Fruit fly (Drosophila melanogaster) whole organism, wandering third instar larva: Measurements from ENCODE around the gene Pax.

Experiments
- Abd-B ChIP-seq: fragments of >200 bp; optimal IDR thresholded peaks from 2 replicates; lab custom pipeline; 2017; ENCODE audit warnings: missing biosample characterization, missing genetic modification characterization
- CG32264 ChIP-seq: fragments of 200-800 bp; sonication (Bioruptor generic); optimal IDR thresholded peaks from 2 replicates; lab custom pipeline; 2016; ENCODE audit warnings: missing biosample characterization, missing genetic modification characterization
- CG9705 ChIP-seq: fragments of 200-800 bp; sonication (Bioruptor generic); optimal IDR thresholded peaks from 2 replicates; lab custom pipeline; 2018; ENCODE audit warnings: missing biosample characterization, mild to moderate bottlenecking, missing genetic modification characterization
- CrebA ChIP-seq: fragments of 200-800 bp; sonication (Bioruptor generic); optimal IDR thresholded peaks from 2 replicates; lab custom pipeline; 2016; ENCODE audit warnings: missing biosample characterization, mild to moderate bottlenecking, missing genetic modification characterization, borderline replicate concordance
- Dfd ChIP-seq: fragments of >200 bp; optimal IDR thresholded peaks from 2 replicates; lab custom pipeline; 2017; ENCODE audit warnings: missing biosample characterization, missing genetic modification characterization
- Dif ChIP-seq: fragments of 200-275, 200-300 bp; sonication (Bioruptor generic); optimal IDR thresholded peaks from 2 replicates; lab custom pipeline; 2018; ENCODE audit warnings: missing biosample characterization, missing genetic modification characterization; ENCODE audit not compliant: partially characterized antibody
- GATAd ChIP-seq: sonication (Bioruptor generic); optimal IDR thresholded peaks from 2 replicates; lab custom pipeline; 2016; ENCODE audit warnings: missing biosample characterization, missing genetic modification characterization
- HLH106 ChIP-seq: fragments of 200-800 bp; optimal IDR thresholded peaks from 3 replicates; lab custom pipeline; 2019; ENCODE audit warnings: missing biosample characterization, mild to moderate bottlenecking, missing genetic modification characterization, moderate library complexity
- Hnf4 ChIP-seq: fragments of 200-800 bp; sonication (Bioruptor generic); optimal IDR thresholded peaks from 2 replicates; lab custom pipeline; 2016; ENCODE audit warnings: missing biosample characterization, mild to moderate bottlenecking, missing genetic modification characterization
- Hr78 ChIP-seq: fragments of >200 bp; optimal IDR thresholded peaks from 2 replicates; lab custom pipeline; 2017; ENCODE audit warnings: missing biosample characterization, missing genetic modification characterization
- Jra ChIP-seq: sonication (Bioruptor generic); optimal IDR thresholded peaks from 2 replicates; lab custom pipeline; 2016; ENCODE audit warnings: missing biosample characterization, missing genetic modification characterization
- Mio ChIP-seq: sonication (Bioruptor generic); optimal IDR thresholded peaks from 2 replicates; lab custom pipeline; 2016; ENCODE audit warnings: missing biosample characterization, missing genetic modification characterization
- Myc ChIP-seq: fragments of >200 bp; optimal IDR thresholded peaks from 2 replicates; lab custom pipeline; 2017
- OdsH ChIP-seq: fragments of 200-800 bp; sonication (Bioruptor generic); optimal IDR thresholded peaks from 2 replicates; lab custom pipeline; 2016; ENCODE audit warnings: missing biosample characterization, mild to moderate bottlenecking, missing genetic modification characterization
- Rel ChIP-seq, 2 experiments: fragments of 200-800 bp; sonication (Bioruptor generic) in 1 of 2; optimal IDR thresholded peaks; 2 replicates in 1 of 2; 3 replicates in 1 of 2; lab custom pipeline; 2016 to 2019; ENCODE audit warnings: mild to moderate bottlenecking in 2 of 2, missing biosample characterization in 2 of 2, missing genetic modification characterization in 2 of 2, moderate library complexity in 1 of 2
- Sp1 ChIP-seq: fragments of 200-800 bp; sonication (Bioruptor generic); optimal IDR thresholded peaks from 3 replicates; lab custom pipeline; 2019; ENCODE audit warnings: missing biosample characterization, mild to moderate bottlenecking, missing genetic modification characterization, moderate library complexity
- Vsx2 ChIP-seq: fragments of 200-300, 225-300 bp; sonication (Bioruptor generic); optimal IDR thresholded peaks from 2 replicates; lab custom pipeline; 2018; ENCODE audit warnings: missing biosample characterization, missing genetic modification characterization; ENCODE audit not compliant: partially characterized antibody
- br ChIP-seq: fragments of 200-800 bp; sonication (Bioruptor generic); optimal IDR thresholded peaks from 2 replicates; lab custom pipeline; 2016; ENCODE audit warnings: missing biosample characterization, missing genetic modification characterization
- brk ChIP-seq: fragments of 200-800 bp; sonication (Bioruptor generic); optimal IDR thresholded peaks from 2 replicates; lab custom pipeline; 2016; ENCODE audit warnings: missing biosample characterization, mild to moderate bottlenecking, missing genetic modification characterization
- dl ChIP-seq, 2 experiments: fragments of 175-275, 200-275 bp in 1 of 2; fragments of 200-275 bp in 1 of 2; sonication (Bioruptor generic); optimal IDR thresholded peaks; lab custom pipeline; 2018; ENCODE audit warnings: mild to moderate bottlenecking in 2 of 2, missing biosample characterization in 2 of 2, missing genetic modification characterization in 2 of 2, moderate library complexity in 2 of 2; ENCODE audit not compliant: partially characterized antibody in 2 of 2, insufficient read depth in 1 of 2
- dmrt93B ChIP-seq: fragments of 200-800 bp; sonication (Bioruptor generic); optimal IDR thresholded peaks from 2 replicates; lab custom pipeline; 2018; ENCODE audit warnings: missing biosample characterization, mild to moderate bottlenecking, missing genetic modification characterization
- dsf ChIP-seq: sonication (Bioruptor generic); optimal IDR thresholded peaks from 2 replicates; lab custom pipeline; 2016; ENCODE audit warnings: missing biosample characterization, missing genetic modification characterization, borderline replicate concordance
- ey ChIP-seq: fragments of 200-800 bp; sonication (Bioruptor generic); optimal IDR thresholded peaks from 2 replicates; lab custom pipeline; 2016; ENCODE audit warnings: missing biosample characterization, missing genetic modification characterization
- foxo ChIP-seq, 2 experiments: fragments of 200-800 bp; sonication (Bioruptor generic); optimal IDR thresholded peaks; 2 replicates in 1 of 2; 3 replicates in 1 of 2; lab custom pipeline; 2016 to 2017; ENCODE audit warnings: missing biosample characterization in 2 of 2, missing genetic modification characterization in 2 of 2
- fru ChIP-seq: fragments of 200-800 bp; sonication (Bioruptor generic); optimal IDR thresholded peaks from 3 replicates; lab custom pipeline; 2016; ENCODE audit warnings: missing biosample characterization, mild to moderate bottlenecking, missing genetic modification characterization
- h ChIP-seq: fragments of 200-800 bp; sonication (Bioruptor generic); optimal IDR thresholded peaks from 3 replicates; lab custom pipeline; 2016; ENCODE audit warnings: missing biosample characterization, mild to moderate bottlenecking, missing genetic modification characterization
- jim ChIP-seq: fragments of 175-275, 200-325 bp; sonication (Bioruptor generic); optimal IDR thresholded peaks from 2 replicates; lab custom pipeline; 2016; ENCODE audit warnings: missing biosample characterization, mild to moderate bottlenecking, missing genetic modification characterization
- psq ChIP-seq: fragments of 200-800 bp; sonication (Bioruptor generic); optimal IDR thresholded peaks from 3 replicates; lab custom pipeline; 2017; ENCODE audit warnings: missing biosample characterization, mild to moderate bottlenecking, missing genetic modification characterization, moderate library complexity
- rgr ChIP-seq: fragments of 200-800 bp; sonication (Bioruptor generic); optimal IDR thresholded peaks from 3 replicates; lab custom pipeline; 2016; ENCODE audit warnings: missing biosample characterization, mild to moderate bottlenecking, missing genetic modification characterization
- sage ChIP-seq: fragments of 200-800 bp; sonication (Bioruptor generic); optimal IDR thresholded peaks from 2 replicates; lab custom pipeline; 2016; ENCODE audit warnings: missing biosample characterization, mild to moderate bottlenecking, missing genetic modification characterization
- sv ChIP-seq: fragments of 200-800 bp; sonication (Bioruptor generic); optimal IDR thresholded peaks from 3 replicates; lab custom pipeline; 2016; ENCODE audit warnings: missing biosample characterization, missing genetic modification characterization
- tai ChIP-seq: sonication (Bioruptor generic); optimal IDR thresholded peaks from 2 replicates; lab custom pipeline; 2016; ENCODE audit warnings: missing biosample characterization, missing genetic modification characterization
- usp ChIP-seq: fragments of >200 bp; optimal IDR thresholded peaks from 2 replicates; lab custom pipeline; 2017; ENCODE audit warnings: missing biosample characterization, missing genetic modification characterization
- woc ChIP-seq: sonication (Bioruptor generic); optimal IDR thresholded peaks from 2 replicates; lab custom pipeline; 2016; ENCODE audit warnings: missing biosample characterization, mild to moderate bottlenecking, missing genetic modification characterization

Gene Pax

DNA sequence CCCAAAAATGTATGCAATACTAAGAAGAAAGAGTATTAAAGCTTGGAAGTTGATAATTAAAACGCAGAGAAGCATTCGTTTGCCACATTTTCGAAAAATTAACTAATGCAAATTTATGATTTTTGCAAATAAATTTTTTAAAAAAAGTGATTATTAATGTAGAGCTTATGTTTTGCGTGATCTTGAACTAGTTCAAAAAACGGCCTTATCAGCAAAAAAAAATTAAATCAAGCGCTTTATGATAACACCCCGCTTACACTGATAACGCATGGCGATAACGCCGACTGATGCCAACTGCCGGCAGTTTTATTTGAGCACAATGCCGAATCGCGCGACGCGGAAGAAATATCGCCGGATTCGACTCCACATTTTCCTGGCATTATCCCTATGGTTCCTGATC lies 62.3 kb downstream of the Pax start, which contains the start of gene CG13086:
Gene CG13086 (plus strand): TSS at position 301 of the 400 bp plus-strand sequence.
- no peak for TF ChIP-seq h (GFP tag; lab: Kevin White, UChicago)
- TF ChIP-seq Hr78: no peak
- TF ChIP-seq HLH106 (tag; lab: Kevin White, UChicago): no peak
- no peak for TF ChIP-seq Dfd (GFP tag; lab: Kevin White, UChicago)
- no peak for TF ChIP-seq CrebA
- no peak for TF ChIP-seq brk (GFP tag; lab: Kevin White, UChicago)
- TF ChIP-seq Vsx2: no peak
- no peak for TF ChIP-seq Rel (GFP tag; optimal IDR thresholded peaks at IDR 0.05; lab: Kevin White, UChicago)
- no peak for TF ChIP-seq Rel (tag; optimal IDR thresholded peaks at IDR 0.05; lab: Kevin White, UChicago)
- no peak for TF ChIP-seq psq
- no peak for TF ChIP-seq OdsH (GFP tag; lab: Kevin White, UChicago)
- no peak for TF ChIP-seq jim
- no peak for TF ChIP-seq Hnf4 (GFP tag; lab: Kevin White, UChicago)
- TF ChIP-seq GATAd (GFP tag; lab: Kevin White, UChicago): no peak
- TF ChIP-seq sv: no peak
- no peak for TF ChIP-seq Sp1
- TF ChIP-seq sage (GFP tag; lab: Kevin White, UChicago): no peak
- TF ChIP-seq CG32264 (GFP tag; lab: Kevin White, UChicago): no peak
- TF ChIP-seq br (GFP tag; lab: Kevin White, UChicago): no peak
- TF ChIP-seq Jra (GFP tag; lab: Kevin White, UChicago): no peak

DNA sequence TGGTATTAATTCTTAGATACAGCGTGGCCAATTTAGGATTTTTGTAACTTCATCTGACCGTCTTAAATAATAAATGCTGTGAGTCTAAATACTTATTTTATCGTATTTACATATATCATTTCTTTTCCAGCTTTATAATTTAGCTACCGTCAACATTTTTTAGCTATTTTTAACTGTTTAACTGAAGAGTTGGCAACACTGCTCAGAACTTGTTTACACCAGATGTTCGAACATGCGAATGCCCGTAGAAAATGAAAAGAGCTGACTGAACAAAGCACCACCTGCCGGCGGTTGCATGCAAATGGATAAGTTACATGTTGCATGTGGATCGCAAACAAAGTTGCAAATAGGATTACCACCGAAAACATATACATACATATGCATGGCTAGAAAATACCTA lies 62.9 kb downstream of the Pax start:
- peak; percentile 93 for TF ChIP-seq Myc (lab: Kevin White, UChicago)
- TF ChIP-seq Mio: no peak
- TF ChIP-seq h (GFP tag; lab: Kevin White, UChicago): peak; percentile 2
- TF ChIP-seq dmrt93B: no peak
- TF ChIP-seq HLH106 (tag; lab: Kevin White, UChicago): peak; percentile 14
- TF ChIP-seq dsf: no peak
- TF ChIP-seq woc (GFP tag; lab: Kevin White, UChicago): peak; percentile 36
- no peak for TF ChIP-seq Jra (GFP tag; lab: Kevin White, UChicago)
- peak in 1 of 2 experiments; percentile 6 for TF ChIP-seq foxo (GFP tag; optimal IDR thresholded peaks at IDR 0.05; lab: Kevin White, UChicago)

DNA sequence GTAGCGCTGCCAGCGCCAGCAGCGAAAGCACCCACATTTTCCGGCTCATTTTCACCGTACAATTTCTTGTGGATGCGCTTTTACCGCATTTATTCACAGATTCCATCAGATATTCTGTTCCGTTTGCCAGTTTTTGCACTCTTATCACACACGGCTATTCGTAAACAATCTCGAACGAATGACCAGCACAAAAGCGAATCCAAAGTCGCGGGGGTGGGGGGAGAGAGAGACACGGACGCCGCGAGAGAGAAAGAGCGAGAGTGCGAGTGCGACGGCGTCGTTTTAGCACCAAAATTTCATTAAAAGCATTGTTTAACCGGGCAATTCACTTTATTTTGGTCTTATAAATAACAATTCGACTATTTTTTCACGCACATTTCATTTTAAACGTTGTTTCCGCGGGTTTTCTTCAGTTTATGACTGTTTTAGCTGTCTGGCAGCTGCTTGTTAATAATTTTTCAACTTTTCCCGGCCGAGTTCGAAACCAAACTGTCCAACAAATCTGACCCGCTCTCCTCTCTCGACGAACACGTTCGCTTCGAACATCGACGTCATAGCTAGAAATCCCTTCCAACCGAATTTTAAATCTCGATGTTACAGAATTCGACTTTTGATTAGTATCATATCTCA lies 63.5 kb downstream of the Pax start, which contains the start of gene dnt:
Gene dnt (minus strand): TSS at position 494 of the 630 bp plus-strand sequence.
- TF ChIP-seq dsf (no peak), psq (peak; percentile 98)

DNA sequence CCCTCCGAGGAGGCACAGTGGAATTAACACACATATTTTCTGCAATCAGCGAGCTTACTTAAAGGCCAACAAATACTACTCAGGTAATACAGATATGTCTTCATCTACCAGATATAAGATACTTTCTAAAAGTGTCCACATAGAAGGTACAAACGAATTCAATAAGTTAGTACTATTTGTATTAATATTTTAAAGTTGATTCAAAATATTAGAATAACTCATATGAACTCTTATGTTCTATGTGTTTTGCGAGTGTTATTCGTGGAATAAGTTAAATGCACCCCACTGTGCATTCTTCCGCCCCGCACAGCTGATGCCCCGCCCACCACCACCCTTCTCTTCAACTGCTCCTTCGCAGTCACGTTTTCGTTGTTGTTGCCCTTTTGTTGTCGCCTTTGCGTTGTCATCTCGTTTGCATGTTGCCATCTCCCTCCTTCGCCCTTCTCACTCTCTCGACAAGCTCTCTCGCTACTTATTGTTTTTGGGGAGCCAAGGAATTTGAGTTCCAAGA lies 64.7 kb downstream of the Pax start:
- TF ChIP-seq CG9705 (GFP tag; lab: Kevin White, UChicago) (peak; percentile 58), ey (GFP tag; lab: Kevin White, UChicago) (peak; percentile 65), dmrt93B (peak; percentile 48), Abd-B (GFP tag; lab: Kevin White, UChicago) (no peak), Hnf4 (GFP tag; lab: Kevin White, UChicago) (peak; percentile 3), Dif (GFP tag; lab: Kevin White, UChicago) (no peak), foxo (GFP tag; optimal IDR thresholded peaks at IDR 0.05; lab: Kevin White, UChicago) (peak in 1 of 2 experiments; percentile 79), Hr78 (no peak), usp (no peak), Sp1 (peak; percentile 80), OdsH (GFP tag; lab: Kevin White, UChicago) (peak; percentile 68), tai (GFP tag; lab: Kevin White, UChicago) (peak; percentile 29), rgr (peak; percentile 69), br (GFP tag; lab: Kevin White, UChicago) (peak; percentile 56), woc (GFP tag; lab: Kevin White, UChicago) (peak; percentile 70), brk (GFP tag; lab: Kevin White, UChicago) (peak; percentile 40), HLH106 (tag; lab: Kevin White, UChicago) (peak; percentile 84), h (GFP tag; lab: Kevin White, UChicago) (peak; percentile 77), fru (GFP tag; lab: Kevin White, UChicago) (peak; percentile 79), Myc (lab: Kevin White, UChicago) (no peak), Rel (GFP tag; optimal IDR thresholded peaks at IDR 0.05; lab: Kevin White, UChicago) (no peak), Rel (tag; optimal IDR thresholded peaks at IDR 0.05; lab: Kevin White, UChicago) (peak; percentile 26), CG32264 (GFP tag; lab: Kevin White, UChicago) (peak; percentile 5), psq (peak; percentile 89), CrebA (no peak), dl (GFP tag; optimal IDR thresholded peaks at IDR 0.05; lab: Kevin White, UChicago; ENCODE audit: insufficient read depth in 1 of 2, partially characterized antibody in 2 of 2) (peak in 1 of 2 experiments; percentile 38)
